Worm (Caenorhabditis elegans) whole organism, young adult: ENCODE data around the gene R05A10.6.

Source experiments
- B0261.1 ChIP-seq: sonication (generic microtip); optimal IDR thresholded peaks from 2 replicates; lab custom pipeline; 2016; ENCODE audit warnings: mild to moderate bottlenecking, missing genetic modification characterization, moderate library complexity, missing compliant biosample characterization
- F23B12.7 ChIP-seq: sonication (generic microtip); optimal IDR thresholded peaks from 2 replicates; lab custom pipeline; 2017; ENCODE audit warnings: missing genetic modification characterization, mild to moderate bottlenecking, missing compliant biosample characterization, antibody characterized with exemption, moderate library complexity; ENCODE audit not compliant: insufficient read depth
- F37B4.10 ChIP-seq: fragments of 200-800 bp; sonication (Bioruptor generic); IDR thresholded peaks from 2 replicates; pipeline ENCODE4 v1.3.6; 2022; ENCODE audit warnings: missing genetic modification characterization, missing compliant biosample characterization
- F39B2.1 ChIP-seq: fragments of 200-800 bp; sonication (Bioruptor generic); IDR thresholded peaks from 2 replicates; pipeline ENCODE4 v1.3.6; 2022; ENCODE audit warnings: missing genetic modification reagents, missing genetic modification characterization, missing compliant biosample characterization
- F55B11.4 ChIP-seq: sonication (generic microtip); optimal IDR thresholded peaks from 2 replicates; lab custom pipeline; 2016; ENCODE audit warnings: missing compliant biosample characterization, missing genetic modification characterization, borderline replicate concordance; ENCODE audit not compliant: insufficient read depth
- F57C9.4 ChIP-seq: sonication (generic microtip); optimal IDR thresholded peaks from 2 replicates; lab custom pipeline; 2017; ENCODE audit warnings: mild to moderate bottlenecking, missing genetic modification characterization, missing compliant biosample characterization
- K11D2.4 ChIP-seq: fragments of 200-800 bp; sonication (Bioruptor generic); IDR thresholded peaks from 2 replicates; pipeline ENCODE4 v1.3.6; 2022; ENCODE audit warnings: missing genetic modification reagents, missing genetic modification characterization, missing compliant biosample characterization
- aptf-3 ChIP-seq: fragments of 200-800 bp; sonication (Bioruptor generic); IDR thresholded peaks from 2 replicates; pipeline ENCODE4 v1.3.6; 2022; ENCODE audit warnings: missing genetic modification characterization, missing compliant biosample characterization
- atf-7 ChIP-seq: sonication (generic microtip); optimal IDR thresholded peaks from 2 replicates; lab custom pipeline; 2017; ENCODE audit warnings: mild to moderate bottlenecking, missing genetic modification characterization, missing compliant biosample characterization
- attf-3 ChIP-seq: fragments of 200-800 bp; sonication (Bioruptor generic); conservative IDR thresholded peaks from 2 replicates; pipeline ENCODE4 v1.3.6; 2022; ENCODE audit warnings: missing genetic modification reagents, missing genetic modification characterization, missing compliant biosample characterization
- bed-2 ChIP-seq: fragments of 200-800 bp; sonication (Bioruptor generic); IDR thresholded peaks from 2 replicates; pipeline ENCODE4 v1.3.6; 2022; ENCODE audit warnings: missing genetic modification reagents, missing genetic modification characterization, missing compliant biosample characterization
- ccch-3 ChIP-seq: fragments of 200-800 bp; sonication (Bioruptor generic); optimal IDR thresholded peaks from 2 replicates; lab custom pipeline; 2018; ENCODE audit warnings: mild to moderate bottlenecking, missing genetic modification characterization, missing compliant biosample characterization
- cebp-1 ChIP-seq, 2 experiments: fragments of 200-800 bp in 1 of 2; sonication (Bioruptor generic) in 1 of 2; sonication (generic microtip) in 1 of 2; IDR thresholded peaks in 1 of 2; optimal IDR thresholded peaks in 1 of 2; 2 replicates each; pipeline versions ENCODE4 v1.3.6 to Lab custom; 2017 to 2022; ENCODE audit warnings: missing compliant biosample characterization in 2 of 2, missing genetic modification characterization in 2 of 2, mild to moderate bottlenecking in 1 of 2, missing genetic modification reagents in 1 of 2, moderate library complexity in 1 of 2
- ceh-100 ChIP-seq: fragments of 200-800 bp; sonication (Bioruptor generic); IDR thresholded peaks from 2 replicates; pipeline ENCODE4 v1.3.6; 2022; ENCODE audit warnings: missing genetic modification reagents, missing genetic modification characterization, missing compliant biosample characterization
- ceh-40 ChIP-seq: fragments of 200-800 bp; sonication (Bioruptor generic); IDR thresholded peaks from 2 replicates; pipeline ENCODE4 v1.3.6; 2022; ENCODE audit warnings: missing genetic modification characterization, missing compliant biosample characterization
- ceh-91 ChIP-seq: fragments of 200-800 bp; sonication (Bioruptor generic); IDR thresholded peaks from 2 replicates; pipeline ENCODE4 v1.3.6; 2022; ENCODE audit warnings: missing genetic modification reagents, missing genetic modification characterization, missing compliant biosample characterization
- die-1 ChIP-seq: sonication (generic microtip); optimal IDR thresholded peaks from 2 replicates; lab custom pipeline; 2016; ENCODE audit warnings: missing genotype, mild to moderate bottlenecking, missing genetic modification characterization, missing compliant biosample characterization
- efl-1 ChIP-seq: fragments of 150-350 bp; optimal IDR thresholded peaks from 2 replicates; lab custom pipeline; 2014; ENCODE audit warnings: missing biosample characterization, missing genetic modification reagents, missing genetic modification characterization
- egl-44 ChIP-seq: fragments of 200-800 bp; sonication (Bioruptor generic); IDR thresholded peaks from 2 replicates; pipeline ENCODE4 v1.3.6; 2022; ENCODE audit warnings: missing genetic modification reagents, missing genetic modification characterization, missing compliant biosample characterization
- ekl-4 ChIP-seq: fragments of 200-800 bp; sonication (Bioruptor generic); IDR thresholded peaks from 2 replicates; pipeline ENCODE4 v1.3.6; 2022; ENCODE audit warnings: missing genetic modification reagents, missing genetic modification characterization, missing compliant biosample characterization
- fkh-3 ChIP-seq: sonication (generic microtip); optimal IDR thresholded peaks from 2 replicates; lab custom pipeline; 2016; ENCODE audit warnings: mild to moderate bottlenecking, missing genetic modification characterization, missing compliant biosample characterization
- hlh-26 ChIP-seq: fragments of 200-800 bp; sonication (Bioruptor generic); conservative IDR thresholded peaks from 2 replicates; pipeline ENCODE4 v1.3.6; 2022; ENCODE audit warnings: missing genetic modification reagents, missing genetic modification characterization, missing compliant biosample characterization
- let-526 ChIP-seq: fragments of 200-800 bp; sonication (Bioruptor generic); IDR thresholded peaks from 2 replicates; pipeline ENCODE4 v1.3.6; 2022; ENCODE audit warnings: missing genetic modification reagents, missing genetic modification characterization, missing compliant biosample characterization
- lin-40 ChIP-seq: sonication (generic microtip); optimal IDR thresholded peaks from 2 replicates; lab custom pipeline; 2016; ENCODE audit warnings: missing genetic modification characterization, mild to moderate bottlenecking, missing compliant biosample characterization, missing genotype, missing genetic modification reagents
- lir-1 ChIP-seq: fragments of 200-800 bp; sonication (Bioruptor generic); conservative IDR thresholded peaks from 2 replicates; pipeline ENCODE4 v1.3.6; 2022; ENCODE audit warnings: missing genetic modification reagents, missing genetic modification characterization, missing compliant biosample characterization
- madf-3 ChIP-seq: fragments of 200-800 bp; sonication (Bioruptor generic); IDR thresholded peaks from 2 replicates; pipeline ENCODE4 v1.3.6; 2022; ENCODE audit warnings: missing genetic modification reagents, missing genetic modification characterization, missing compliant biosample characterization
- madf-6 ChIP-seq: fragments of 200-800 bp; sonication (Bioruptor generic); IDR thresholded peaks from 2 replicates; pipeline ENCODE4 v1.3.6; 2022; ENCODE audit warnings: missing genetic modification reagents, missing genetic modification characterization, missing compliant biosample characterization
- madf-8 ChIP-seq: fragments of 200-800 bp; sonication (Bioruptor generic); conservative IDR thresholded peaks from 2 replicates; pipeline ENCODE4 v1.3.6; 2022; ENCODE audit warnings: missing genetic modification reagents, missing genetic modification characterization, missing compliant biosample characterization
- nfya-2 ChIP-seq: fragments of 200-800 bp; sonication (Bioruptor generic); IDR thresholded peaks from 2 replicates; pipeline ENCODE4 v1.3.6; 2022; ENCODE audit warnings: missing genetic modification reagents, missing genetic modification characterization, missing compliant biosample characterization
- nhr-179 ChIP-seq: sonication (generic microtip); optimal IDR thresholded peaks from 2 replicates; lab custom pipeline; 2016; ENCODE audit warnings: mild to moderate bottlenecking, missing genetic modification characterization, missing compliant biosample characterization
- pbrm-1 ChIP-seq: fragments of 200-800 bp; sonication (Bioruptor generic); IDR thresholded peaks from 2 replicates; pipeline ENCODE4 v1.3.6; 2022; ENCODE audit warnings: missing genetic modification reagents, missing genetic modification characterization, missing compliant biosample characterization
- snpc-1.1 ChIP-seq: sonication (generic microtip); optimal IDR thresholded peaks from 2 replicates; lab custom pipeline; 2017; ENCODE audit warnings: missing genetic modification characterization, mild to moderate bottlenecking, missing compliant biosample characterization, antibody characterized with exemption, moderate library complexity, missing genotype, missing genetic modification reagents; ENCODE audit not compliant: insufficient read depth
- snpc-4 ChIP-seq, 5 experiments: fragments of 150-350 bp in 1 of 5; sonication (generic microtip) in 4 of 5; optimal IDR thresholded peaks; 2 replicates each; lab custom pipeline; 2014 to 2018; ENCODE audit warnings: missing genetic modification characterization in 5 of 5, missing biosample characterization in 3 of 5, antibody characterized with exemption in 2 of 5, mild to moderate bottlenecking in 2 of 5, missing compliant biosample characterization in 2 of 5, missing genotype in 2 of 5, moderate library complexity in 2 of 5, missing genetic modification reagents in 1 of 5
- sptf-2 ChIP-seq: fragments of 200-800 bp; sonication (Bioruptor generic); optimal IDR thresholded peaks from 2 replicates; lab custom pipeline; 2018; ENCODE audit warnings: mild to moderate bottlenecking, missing genetic modification characterization, missing compliant biosample characterization
- tbp1 ChIP-seq: fragments of 200-800 bp; sonication (Bioruptor generic); optimal IDR thresholded peaks from 2 replicates; lab custom pipeline; 2018; ENCODE audit warnings: mild to moderate bottlenecking, missing genetic modification characterization, missing compliant biosample characterization
- tbx-9 ChIP-seq: sonication (generic microtip); optimal IDR thresholded peaks from 2 replicates; lab custom pipeline; 2016; ENCODE audit warnings: borderline replicate concordance, missing genetic modification characterization, inconsistent platforms, missing compliant biosample characterization
- unc-130 ChIP-seq: sonication (generic microtip); optimal IDR thresholded peaks from 2 replicates; lab custom pipeline; 2016; ENCODE audit warnings: missing genetic modification reagents, missing genetic modification characterization, missing compliant biosample characterization
- ztf-18 ChIP-seq: sonication (generic microtip); optimal IDR thresholded peaks from 2 replicates; lab custom pipeline; 2016; ENCODE audit warnings: missing genotype, mild to moderate bottlenecking, missing genetic modification characterization, missing compliant biosample characterization
- ztf-26 ChIP-seq: sonication (generic microtip); optimal IDR thresholded peaks from 2 replicates; lab custom pipeline; 2017; ENCODE audit warnings: missing genetic modification characterization, missing compliant biosample characterization
- ztf-6 ChIP-seq: fragments of 200-800 bp; sonication (Bioruptor generic); IDR thresholded peaks from 2 replicates; pipeline ENCODE4 v1.3.6; 2022; ENCODE audit warnings: missing genetic modification reagents, missing genetic modification characterization, missing compliant biosample characterization

Gene R05A10.6

DNA sequence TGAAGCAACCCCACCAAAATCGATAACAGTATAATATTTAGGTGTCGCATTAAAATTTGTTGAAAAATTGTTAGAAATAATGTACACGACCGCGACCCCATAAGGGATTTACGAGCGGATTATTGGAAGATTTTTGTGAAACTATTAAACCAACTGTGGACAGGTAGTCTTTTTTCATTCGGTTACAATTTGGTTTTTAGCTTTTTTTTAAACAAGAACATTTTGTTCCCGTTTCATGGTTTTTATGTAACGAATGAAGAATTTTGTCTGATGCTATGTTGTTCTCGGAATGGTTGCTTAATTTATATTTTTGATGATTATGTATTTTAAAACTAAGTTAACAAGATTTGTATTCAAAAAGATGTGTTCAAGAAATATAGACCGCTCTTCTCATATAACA, 10.8 kb downstream of the R05A10.6 start, which contains the start of gene R05A10.3:
Gene R05A10.3, minus strand, starts transcription at position 101 of the 400 bp plus-strand sequence.
- TF ChIP-seq atf-7 = no peak
- TF ChIP-seq nhr-179 (tag; lab: Kevin White, UChicago) = no peak
- TF ChIP-seq bed-2 = no peak
- TF ChIP-seq egl-44 = no peak
- TF ChIP-seq sptf-2 (GFP tag; lab: Kevin White, UChicago) = no peak
- TF ChIP-seq unc-130 (GFP tag; lab: Kevin White, UChicago) = no peak
- no peak for TF ChIP-seq F23B12.7 (tag; lab: Kevin White, UChicago)
- TF ChIP-seq B0261.1 (tag; lab: Kevin White, UChicago) = no peak
- TF ChIP-seq ztf-6 (GFP tag; lab: Robert Waterston, UW) = no peak
- no peak for TF ChIP-seq attf-3 (GFP tag; lab: Robert Waterston, UW)
- TF ChIP-seq cebp-1 (GFP tag; IDR thresholded peaks at IDR 0.05; lab: Robert Waterston, UW) = no peak
- TF ChIP-seq cebp-1 (tag; optimal IDR thresholded peaks at IDR 0.05; lab: Kevin White, UChicago) = no peak
- no peak for TF ChIP-seq ztf-18 (tag; lab: Kevin White, UChicago)
- no peak for TF ChIP-seq ceh-40
- no peak for TF ChIP-seq F55B11.4 (tag; lab: Kevin White, UChicago)
- TF ChIP-seq tbp1 (GFP tag; lab: Kevin White, UChicago) = no peak

DNA sequence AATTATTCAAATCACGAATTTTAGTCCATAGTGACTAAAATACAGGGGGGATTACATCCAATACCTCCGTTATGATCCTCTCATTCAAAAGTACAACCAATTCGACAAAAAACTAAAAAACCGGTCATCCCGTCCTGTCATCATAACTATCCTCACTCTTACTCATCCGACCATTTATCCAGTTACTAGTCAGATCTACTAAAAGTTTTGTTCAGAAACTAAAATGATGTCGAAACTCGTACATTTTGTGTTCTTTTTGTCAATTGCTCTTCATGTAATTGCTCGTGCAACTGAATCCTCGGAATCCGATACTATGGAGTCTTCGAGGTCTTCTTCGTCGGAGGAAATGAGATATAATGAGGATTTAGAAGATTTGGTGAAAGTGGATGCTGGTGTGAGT, 11.5 kb downstream of the R05A10.6 start, which contains the start of gene R05A10.2:
Gene R05A10.2, plus strand, starts transcription at position 214 of the 400 bp plus-strand sequence.
- TF ChIP-seq tbx-9 (no peak), lir-1 (GFP tag; lab: Robert Waterston, UW) (no peak), madf-3 (GFP tag; lab: Robert Waterston, UW) (no peak), fkh-3 (no peak), attf-3 (GFP tag; lab: Robert Waterston, UW) (no peak), F39B2.1 (no peak), ztf-18 (tag; lab: Kevin White, UChicago) (no peak), snpc-1.1 (no peak), F23B12.7 (tag; lab: Kevin White, UChicago) (no peak), ztf-26 (tag; lab: Kevin White, UChicago) (no peak), die-1 (tag; lab: Kevin White, UChicago) (no peak), let-526 (GFP tag; lab: Robert Waterston, UW) (no peak), F57C9.4 (tag; lab: Kevin White, UChicago) (no peak), aptf-3 (no peak), madf-6 (GFP tag; lab: Robert Waterston, UW) (no peak), lin-40 (no peak), F37B4.10 (GFP tag; lab: Robert Waterston, UW) (no peak)

DNA sequence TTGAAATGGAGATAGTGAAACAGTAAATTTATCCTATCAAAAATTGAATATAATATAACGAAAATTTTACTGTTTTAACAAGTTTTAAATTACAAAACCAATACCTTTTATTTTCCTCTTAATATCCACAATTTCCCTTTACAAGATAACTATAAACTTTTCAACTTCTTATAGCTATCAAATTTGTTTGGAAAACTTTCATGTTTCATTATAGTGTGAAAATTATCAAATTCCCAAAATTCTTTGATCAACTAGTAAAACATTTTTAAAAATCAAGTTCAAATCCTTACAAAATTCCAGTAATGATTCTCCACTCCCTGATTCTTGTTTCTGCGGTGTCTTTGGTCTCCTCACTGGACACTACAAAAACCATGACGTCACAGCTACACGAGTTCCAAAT, 16.5 kb downstream of the R05A10.6 start, which contains the start of gene R05A10.1:
Gene R05A10.1, plus strand, starts transcription at position 301 of the 400 bp plus-strand sequence.
- TF ChIP-seq snpc-4 (GFP tag; optimal IDR thresholded peaks at IDR 0.05; lab: Kevin White, UChicago) (peak; percentile 30), snpc-4 (tag; optimal IDR thresholded peaks at IDR 0.05; lab: Kevin White, UChicago) (no peak), ccch-3 (no peak)
- TF ChIP-seq, all 124 proteins: peak for 1

DNA sequence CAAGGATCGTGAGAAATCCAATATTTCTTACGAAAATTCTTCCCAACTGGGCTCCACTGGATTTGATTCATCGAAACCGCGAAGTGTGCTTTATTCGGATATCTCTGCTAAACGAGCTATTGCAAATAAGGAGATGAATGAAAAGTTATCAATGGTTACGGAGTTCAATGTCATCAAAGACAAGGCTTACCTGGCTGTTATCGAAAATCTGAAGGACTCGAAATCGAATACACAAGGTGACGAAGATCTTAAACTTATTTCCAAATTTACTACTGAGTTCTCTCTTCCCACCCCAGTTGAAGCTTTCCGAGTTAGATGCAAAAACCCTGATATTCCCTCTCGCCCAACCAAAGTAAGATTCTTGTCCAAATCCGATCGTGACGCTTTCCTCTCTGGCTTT, 20.7 kb downstream of the R05A10.6 start:
- TF ChIP-seq madf-8 (GFP tag; lab: Robert Waterston, UW) (no peak), ceh-100 (GFP tag; lab: Robert Waterston, UW) (no peak), ceh-91 (GFP tag; lab: Robert Waterston, UW) (no peak), K11D2.4 (no peak), efl-1 (no peak), ekl-4 (GFP tag; lab: Robert Waterston, UW) (no peak), nfya-2 (no peak), hlh-26 (GFP tag; lab: Robert Waterston, UW) (no peak), pbrm-1 (GFP tag; lab: Robert Waterston, UW) (no peak)
